Fruit fly (Drosophila melanogaster): ENCODE measurements around the gene emb.

The emb gene

DNA sequence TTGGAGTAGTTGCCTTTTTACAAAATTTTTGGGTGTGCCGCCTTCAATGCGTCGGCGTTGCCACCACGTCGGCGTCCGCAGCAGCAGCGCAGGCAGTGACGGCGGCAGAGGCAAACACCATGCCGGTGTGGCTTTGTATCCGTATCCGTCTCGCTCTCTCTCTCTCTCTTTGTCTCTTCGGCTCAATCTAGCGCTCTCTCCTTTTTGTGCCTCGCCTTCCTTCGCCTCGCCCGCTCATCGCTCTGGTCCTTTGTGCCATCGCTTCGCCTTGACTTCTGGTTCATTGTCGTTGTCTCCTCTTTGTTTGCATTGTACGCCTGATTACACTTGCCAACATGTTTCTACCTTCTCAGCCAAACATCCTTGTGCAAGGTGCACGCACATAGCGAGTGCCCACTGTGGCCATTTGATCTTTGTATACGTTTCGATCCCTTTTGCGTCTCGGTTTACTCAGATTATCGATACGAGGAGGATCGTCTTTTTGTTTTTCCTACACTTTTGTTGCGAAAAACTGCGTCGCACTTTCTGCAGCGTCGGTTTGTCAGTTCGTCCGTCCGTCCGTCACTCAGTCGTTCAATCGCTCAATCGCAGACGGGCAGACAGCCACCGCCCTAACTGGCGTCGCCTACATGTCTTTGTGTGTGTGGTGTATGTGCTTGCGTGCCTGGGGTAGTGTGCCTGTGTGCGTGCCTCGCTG is 13.1 kb downstream of the emb start (continued):
- TF ChIP-seq luna (GFP tag; optimal IDR thresholded peaks at IDR 0.05) (no peak), dm (GFP tag; optimal IDR thresholded peaks at IDR 0.05) (no peak), pros (GFP tag; optimal IDR thresholded peaks at IDR 0.05) (peak; percentile 89), dati (GFP tag; IDR thresholded peaks at IDR 0.05) (no peak), Spps (tag; optimal IDR thresholded peaks at IDR 0.05) (no peak), schlank (tag; optimal IDR thresholded peaks at IDR 0.05) (no peak), vfl (GFP tag; optimal IDR thresholded peaks at IDR 0.05) (no peak), CG5245 (GFP tag; optimal IDR thresholded peaks at IDR 0.05) (peak; percentile 36), Bdp1 (GFP tag; optimal IDR thresholded peaks at IDR 0.05) (no peak), CG10209 (GFP tag; optimal IDR thresholded peaks at IDR 0.05) (peak; percentile 51), Fer2 (tag; optimal IDR thresholded peaks at IDR 0.05) (no peak), bab2 (GFP tag; optimal IDR thresholded peaks at IDR 0.05) (peak; percentile 6), peb (GFP tag; IDR thresholded peaks at IDR 0.05) (no peak), CG12769 (tag; optimal IDR thresholded peaks at IDR 0.05) (no peak), CG2120 (GFP tag; optimal IDR thresholded peaks at IDR 0.05) (peak; percentile 34), cato (GFP tag; optimal IDR thresholded peaks at IDR 0.05; ENCODE audit: borderline replicate concordance) (no peak), CG3847 (GFP tag; IDR thresholded peaks at IDR 0.05) (no peak), seq (GFP tag; IDR thresholded peaks at IDR 0.05) (no peak), btn (GFP tag; optimal IDR thresholded peaks at IDR 0.05) (peak; percentile 29), eyg (GFP tag; optimal IDR thresholded peaks at IDR 0.05) (no peak), CG5953 (GFP tag; IDR thresholded peaks at IDR 0.05) (no peak), Gug (GFP tag; IDR thresholded peaks at IDR 0.05) (no peak), CG11398 (GFP tag; optimal IDR thresholded peaks at IDR 0.05) (no peak), TFAM (GFP tag; optimal IDR thresholded peaks at IDR 0.05) (no peak), H15 (GFP tag; IDR thresholded peaks at IDR 0.05) (no peak), Xbp1 (GFP tag; optimal IDR thresholded peaks at IDR 0.05) (peak; percentile 3), jigr1 (GFP tag; IDR thresholded peaks at IDR 0.05) (no peak), BtbVII (GFP tag; optimal IDR thresholded peaks at IDR 0.05) (no peak), CG6854 (GFP tag; optimal IDR thresholded peaks at IDR 0.05) (no peak), ken (GFP tag; IDR thresholded peaks at IDR 0.05) (no peak), crp (GFP tag; optimal IDR thresholded peaks at IDR 0.05) (no peak), Optix (GFP tag; IDR thresholded peaks at IDR 0.05) (no peak), CG1603 (tag; optimal IDR thresholded peaks at IDR 0.05) (no peak), zen2 (GFP tag; IDR thresholded peaks at IDR 0.05; ENCODE audit: partially characterized antibody) (no peak), gsb (GFP tag; IDR thresholded peaks at IDR 0.05) (no peak), CG3163 (GFP tag; optimal IDR thresholded peaks at IDR 0.05) (no peak), Dek (tag; optimal IDR thresholded peaks at IDR 0.05) (no peak), HmgD (GFP tag; optimal IDR thresholded peaks at IDR 0.05) (peak; percentile 57), CG4707 (GFP tag; optimal IDR thresholded peaks at IDR 0.05) (no peak), Pdp1 (GFP tag; optimal IDR thresholded peaks at IDR 0.05) (no peak), NK7.1 (GFP tag; optimal IDR thresholded peaks at IDR 0.05) (no peak), CTCF (GFP tag; optimal IDR thresholded peaks at IDR 0.05) (no peak), chif (GFP tag; optimal IDR thresholded peaks at IDR 0.05) (no peak), Fer3 (tag; optimal IDR thresholded peaks at IDR 0.05) (no peak), CG7357 (GFP tag; IDR thresholded peaks at IDR 0.05) (no peak), Rfx (GFP tag; IDR thresholded peaks at IDR 0.05) (no peak), Adf1 (GFP tag; IDR thresholded peaks at IDR 0.05) (peak; percentile 98), sc (optimal IDR thresholded peaks at IDR 0.05) (no peak), sc (GFP tag; optimal IDR thresholded peaks at IDR 0.05) (no peak), CG11723 (GFP tag; optimal IDR thresholded peaks at IDR 0.05) (no peak), CG4854 (GFP tag; optimal IDR thresholded peaks at IDR 0.05) (no peak), gro (GFP tag; optimal IDR thresholded peaks at IDR 0.05) (peak; percentile 24)
